Fruit fly (Drosophila melanogaster) S2 (cell line): Measurements from ENCODE around the gene CG12375.

Experiments
- CG8478 ChIP-seq: fragments of >200 bp; optimal IDR thresholded peaks from 2 replicates; lab custom pipeline; 2018
- CTCF ChIP-seq, 2 experiments: fragments of >200 bp; optimal IDR thresholded peaks; 2 replicates each; lab custom pipeline; 2018

dm6 chr2L:8165800-8166576, 39.3 kb upstream of the CG12375 start:
- TF ChIP-seq CTCF (optimal IDR thresholded peaks at IDR 0.05; lab: Kevin White, UChicago): no peak
- TF ChIP-seq CG8478: no peak
